Worm (Caenorhabditis elegans) whole organism, midembryonic: ENCODE data around the gene eat-2.

ENCODE experiments used
- T22C8.4 ChIP-seq: fragments of 200-800 bp; sonication (Bioruptor generic); IDR thresholded peaks from 2 replicates; pipeline ENCODE4 v1.3.6; 2022; ENCODE audit warnings: missing genetic modification characterization, missing compliant biosample characterization
- ztf-29 ChIP-seq: fragments of 200-800 bp; sonication (Bioruptor generic); IDR thresholded peaks from 2 replicates; pipeline ENCODE4 v1.3.6; 2022; ENCODE audit warnings: missing genetic modification reagents, missing genetic modification characterization, missing compliant biosample characterization

- TF ChIP-seq ztf-29 (no peak), T22C8.4 (GFP tag; lab: Robert Waterston, UW) (no peak)
Measured at ce11 chrII:14138849-14139419, 32.5 kb downstream of the eat-2 start.
